Fruit fly (Drosophila melanogaster) whole organism, embryonic: ENCODE results near the gene CG5079.

Experiments
- Atf-2 ChIP-seq: fragments of 200-800 bp; sonication (Bioruptor generic); optimal IDR thresholded peaks from 2 replicates; lab custom pipeline; 2016; ENCODE audit warnings: missing biosample characterization, missing genetic modification characterization
- Awh ChIP-seq: fragments of 200-800 bp; sonication (Bioruptor generic); IDR thresholded peaks from 2 replicates; pipeline ENCODE4, ENCODE4 v1.3.6; 2022; ENCODE audit warnings: missing biosample characterization, missing genetic modification characterization
- BEAF-32 ChIP-seq: fragments of 200-800 bp; sonication (Bioruptor generic); optimal IDR thresholded peaks from 3 replicates; lab custom pipeline; 2017; ENCODE audit warnings: missing biosample characterization, missing genetic modification characterization, mild to moderate bottlenecking, moderate library complexity, missing genetic modification reagents
- CG1024 ChIP-seq: fragments of 200-800 bp; sonication (Bioruptor generic); IDR thresholded peaks from 2 replicates; pipeline ENCODE4 v1.3.6; 2022; ENCODE audit warnings: missing biosample characterization, missing genetic modification characterization
- CG14014 ChIP-seq: fragments of 200-800 bp; sonication (Bioruptor generic); IDR thresholded peaks from 2 replicates; pipeline ENCODE4 v1.3.6; 2022; ENCODE audit warnings: missing biosample characterization, missing genetic modification characterization
- CG14710 ChIP-seq: fragments of 200-800 bp; sonication (Bioruptor generic); optimal IDR thresholded peaks from 3 replicates; lab custom pipeline; 2019; ENCODE audit warnings: missing biosample characterization, mild to moderate bottlenecking, missing genetic modification characterization, moderate library complexity
- CG15011 ChIP-seq: fragments of 200-800 bp; sonication (Bioruptor generic); optimal IDR thresholded peaks from 3 replicates; lab custom pipeline; 2018; ENCODE audit warnings: missing biosample characterization, mild to moderate bottlenecking, missing genetic modification characterization
- CG17385 ChIP-seq: fragments of 200-800 bp; sonication (Bioruptor generic); optimal IDR thresholded peaks from 3 replicates; lab custom pipeline; 2018; ENCODE audit warnings: missing biosample characterization, mild to moderate bottlenecking, missing genetic modification characterization
- CG18599 ChIP-seq: fragments of 200-800 bp; sonication (Bioruptor generic); optimal IDR thresholded peaks from 3 replicates; lab custom pipeline; 2017; ENCODE audit warnings: missing biosample characterization, missing genetic modification characterization, mild to moderate bottlenecking, moderate library complexity, missing genetic modification reagents
- CG30020 ChIP-seq: fragments of 200-800 bp; optimal IDR thresholded peaks from 2 replicates; lab custom pipeline; 2019; ENCODE audit warnings: missing biosample characterization, mild to moderate bottlenecking, missing genetic modification characterization, moderate library complexity
- CG3163 ChIP-seq: fragments of 200-800 bp; sonication (Bioruptor generic); optimal IDR thresholded peaks from 3 replicates; lab custom pipeline; 2016; ENCODE audit warnings: missing biosample characterization, missing genetic modification characterization
- CG34224 ChIP-seq: fragments of 200-800 bp; sonication (Bioruptor generic); IDR thresholded peaks from 3 replicates; pipeline ENCODE4 v1.3.6; 2022; ENCODE audit warnings: missing biosample characterization, missing genetic modification characterization; ENCODE audit not compliant: partially characterized antibody
- CG3847 ChIP-seq: fragments of 200-800 bp; sonication (Bioruptor generic); IDR thresholded peaks from 2 replicates; pipeline ENCODE4 v1.3.6; 2022; ENCODE audit warnings: missing biosample characterization, missing genetic modification characterization
- CG4360 ChIP-seq: fragments of 200-800 bp; sonication (Bioruptor generic); IDR thresholded peaks from 2 replicates; pipeline ENCODE4 v1.3.6; 2022; ENCODE audit warnings: missing biosample characterization, missing genetic modification characterization
- CG43689 ChIP-seq: fragments of 200-800 bp; sonication (Bioruptor generic); IDR thresholded peaks from 2 replicates; pipeline ENCODE4 v1.3.6; 2022; ENCODE audit warnings: missing biosample characterization, missing genetic modification characterization
- CG6689 ChIP-seq: fragments of 200-800 bp; sonication (Bioruptor generic); IDR thresholded peaks from 2 replicates; pipeline ENCODE4 v1.3.6; 2022; ENCODE audit warnings: missing biosample characterization, missing genetic modification characterization
- CG7963 ChIP-seq: fragments of 200-800 bp; sonication (Bioruptor generic); IDR thresholded peaks from 3 replicates; pipeline ENCODE4 v1.3.6; 2022; ENCODE audit warnings: missing biosample characterization, missing genetic modification characterization; ENCODE audit not compliant: partially characterized antibody
- CG9932 ChIP-seq: fragments of 200-800 bp; sonication (Bioruptor generic); IDR thresholded peaks from 2 replicates; pipeline ENCODE4 v1.3.6; 2022; ENCODE audit warnings: missing biosample characterization, missing genetic modification characterization
- D19B ChIP-seq: fragments of 200-800 bp; sonication (Bioruptor generic); optimal IDR thresholded peaks from 2 replicates; lab custom pipeline; 2017; ENCODE audit warnings: missing biosample characterization, mild to moderate bottlenecking, missing genetic modification characterization
- Dip3 ChIP-seq: fragments of 200-800 bp; sonication (Bioruptor generic); optimal IDR thresholded peaks from 3 replicates; lab custom pipeline; 2016; ENCODE audit warnings: missing biosample characterization, missing genetic modification characterization
- Doc2 ChIP-seq: fragments of 200-800 bp; sonication (Bioruptor generic); IDR thresholded peaks from 2 replicates; pipeline ENCODE4 v1.3.6; 2022; ENCODE audit warnings: missing biosample characterization, missing genetic modification characterization
- Dref ChIP-seq: fragments of 200-800 bp; sonication (Bioruptor generic); IDR thresholded peaks from 2 replicates; pipeline ENCODE4 v1.3.6; 2022; ENCODE audit warnings: missing biosample characterization, missing genetic modification characterization
- Elba2 ChIP-seq: fragments of 200-800 bp; sonication (Bioruptor generic); optimal IDR thresholded peaks from 3 replicates; lab custom pipeline; 2016; ENCODE audit warnings: missing biosample characterization, missing genetic modification characterization
- Fer2 ChIP-seq: fragments of 200-800 bp; sonication (Bioruptor generic); optimal IDR thresholded peaks from 2 replicates; lab custom pipeline; 2018; ENCODE audit warnings: missing biosample characterization, mild to moderate bottlenecking, missing genetic modification characterization, moderate library complexity
- Hand ChIP-seq: fragments of 200-800 bp; sonication (Bioruptor generic); optimal IDR thresholded peaks from 2 replicates; lab custom pipeline; 2017; ENCODE audit warnings: mild to moderate bottlenecking, missing biosample characterization, missing genetic modification reagents, missing genetic modification characterization
- HmgZ ChIP-seq: fragments of 200-800 bp; sonication (Bioruptor generic); optimal IDR thresholded peaks from 2 replicates; lab custom pipeline; 2018; ENCODE audit warnings: missing biosample characterization, mild to moderate bottlenecking, missing genetic modification characterization
- Hr39 ChIP-seq: fragments of >200 bp; optimal IDR thresholded peaks from 2 replicates; lab custom pipeline; 2017
- Hsf ChIP-seq: fragments of 200-800 bp; sonication (Bioruptor generic); optimal IDR thresholded peaks from 3 replicates; lab custom pipeline; 2016; ENCODE audit warnings: missing biosample characterization, missing genetic modification characterization
- Lim3 ChIP-seq: fragments of 200-800 bp; sonication (Bioruptor generic); IDR thresholded peaks from 2 replicates; pipeline ENCODE4 v1.3.6; 2022; ENCODE audit warnings: missing biosample characterization, missing genetic modification characterization
- MESR4 ChIP-seq: fragments of 200-800 bp; sonication (Bioruptor generic); optimal IDR thresholded peaks from 2 replicates; lab custom pipeline; 2018; ENCODE audit warnings: missing biosample characterization, mild to moderate bottlenecking, missing genetic modification characterization, moderate library complexity
- NC2β ChIP-seq: fragments of 200-800 bp; sonication (Bioruptor generic); optimal IDR thresholded peaks from 2 replicates; lab custom pipeline; 2016; ENCODE audit warnings: missing biosample characterization, missing genetic modification characterization
- NFAT ChIP-seq: fragments of 200-800 bp; sonication (Bioruptor generic); IDR thresholded peaks from 2 replicates; pipeline ENCODE4 v1.3.6; 2022; ENCODE audit warnings: missing biosample characterization, missing genetic modification characterization
- Nf-YA ChIP-seq: fragments of 200-800 bp; sonication (Bioruptor generic); IDR thresholded peaks from 2 replicates; pipeline ENCODE4 v1.3.6; 2022; ENCODE audit warnings: missing biosample characterization, missing genetic modification characterization
- PHDP ChIP-seq: fragments of 200-800 bp; sonication (Bioruptor generic); optimal IDR thresholded peaks from 3 replicates; lab custom pipeline; 2018; ENCODE audit warnings: missing biosample characterization, mild to moderate bottlenecking, missing genetic modification characterization, moderate library complexity
- Scr ChIP-seq: fragments of 200-800 bp; sonication (Bioruptor generic); IDR thresholded peaks from 2 replicates; pipeline ENCODE4 v1.3.6; 2022; ENCODE audit warnings: missing biosample characterization, missing genetic modification characterization; ENCODE audit not compliant: partially characterized antibody
- YL-1 ChIP-seq: fragments of 200-800 bp; sonication (Bioruptor generic); optimal IDR thresholded peaks from 3 replicates; lab custom pipeline; 2017; ENCODE audit warnings: missing biosample characterization, mild to moderate bottlenecking, missing genetic modification characterization
- bbx ChIP-seq: fragments of 200-800 bp; sonication (Bioruptor generic); IDR thresholded peaks from 2 replicates; pipeline ENCODE4 v1.3.6; 2022; ENCODE audit warnings: missing biosample characterization, missing genetic modification characterization; ENCODE audit not compliant: partially characterized antibody
- bigmax ChIP-seq: fragments of 200-800 bp; sonication (Bioruptor generic); optimal IDR thresholded peaks from 2 replicates; lab custom pipeline; 2018; ENCODE audit warnings: missing biosample characterization, mild to moderate bottlenecking, missing genetic modification characterization
- btn ChIP-seq: fragments of 200-800 bp; sonication (Bioruptor generic); optimal IDR thresholded peaks from 2 replicates; lab custom pipeline; 2016; ENCODE audit warnings: missing biosample characterization, missing genetic modification characterization
- gfzf ChIP-seq: fragments of 200-800 bp; sonication (Bioruptor generic); optimal IDR thresholded peaks from 2 replicates; lab custom pipeline; 2016; ENCODE audit warnings: missing biosample characterization, mild to moderate bottlenecking, missing genetic modification characterization, moderate library complexity
- gsb-n ChIP-seq: fragments of 200-800 bp; sonication (Bioruptor generic); optimal IDR thresholded peaks from 3 replicates; lab custom pipeline; 2018; ENCODE audit warnings: missing biosample characterization, mild to moderate bottlenecking, missing genetic modification characterization
- kah ChIP-seq: fragments of 200-800 bp; sonication (Bioruptor generic); optimal IDR thresholded peaks from 2 replicates; lab custom pipeline; 2018; ENCODE audit warnings: missing biosample characterization, mild to moderate bottlenecking, missing genetic modification characterization
- onecut ChIP-seq: fragments of 200-800 bp; sonication (Bioruptor generic); IDR thresholded peaks from 2 replicates; pipeline ENCODE4 v1.3.6; 2022; ENCODE audit warnings: missing biosample characterization, missing genetic modification characterization
- pho ChIP-seq: fragments of 200-800 bp; sonication (Bioruptor generic); optimal IDR thresholded peaks from 2 replicates; lab custom pipeline; 2016; ENCODE audit warnings: missing biosample characterization, missing genetic modification characterization
- sens ChIP-seq: fragments of 200-800 bp; sonication (Bioruptor generic); peaks from one replicate; lab custom pipeline; 2016; ENCODE audit warnings: missing biosample characterization, missing genetic modification characterization
- seq ChIP-seq: fragments of 200-800 bp; sonication (Bioruptor generic); IDR thresholded peaks from 2 replicates; pipeline ENCODE4 v1.3.6; 2022; ENCODE audit warnings: missing biosample characterization, missing genetic modification characterization
- ssp ChIP-seq: fragments of 200-800 bp; sonication (Bioruptor generic); IDR thresholded peaks from 2 replicates; pipeline ENCODE4 v1.3.6; 2022; ENCODE audit warnings: missing biosample characterization, missing genetic modification characterization
- stwl ChIP-seq: fragments of 200-800 bp; sonication (Bioruptor generic); optimal IDR thresholded peaks from 3 replicates; lab custom pipeline; 2018; ENCODE audit warnings: missing biosample characterization, mild to moderate bottlenecking, missing genetic modification characterization, moderate library complexity
- sug ChIP-seq: fragments of 200-800 bp; optimal IDR thresholded peaks from 2 replicates; lab custom pipeline; 2019; ENCODE audit warnings: missing biosample characterization, mild to moderate bottlenecking, missing genetic modification characterization, moderate library complexity
- tna ChIP-seq: fragments of 200-800 bp; sonication (Bioruptor generic); IDR thresholded peaks from 2 replicates; pipeline ENCODE4 v1.3.6; 2022; ENCODE audit warnings: missing biosample characterization, missing genetic modification characterization; ENCODE audit not compliant: partially characterized antibody

Gene CG5079

dm6 chr3R:25661531-25662193 is 48.2 kb downstream of the CG5079 start, which contains the start of gene RASSF8 (continued):
- peak; percentile 20 for TF ChIP-seq Elba2 (GFP tag; lab: Kevin White, UChicago)
- TF ChIP-seq Dip3 = peak; percentile 12
- no peak for TF ChIP-seq CG30020
- no peak for TF ChIP-seq Doc2
- no peak for TF ChIP-seq CG15011 (GFP tag; lab: Kevin White, UChicago)
- peak; percentile 66 for TF ChIP-seq gfzf (GFP tag; lab: Kevin White, UChicago)
- peak; percentile 4 for TF ChIP-seq stwl (tag; lab: Kevin White, UChicago)
- TF ChIP-seq seq (GFP tag; lab: Robert Waterston, UW) = no peak
- peak; percentile 12 for TF ChIP-seq PHDP
- TF ChIP-seq CG14710 (tag; lab: Kevin White, UChicago) = peak; percentile 40
- no peak for TF ChIP-seq Hr39 (lab: Kevin White, UChicago)
- TF ChIP-seq Nf-YA (GFP tag; lab: Robert Waterston, UW) = no peak; the same call in 1 of the 2 replicates
- peak; percentile 46 for TF ChIP-seq kah (GFP tag; lab: Kevin White, UChicago)
- TF ChIP-seq bbx (GFP tag; lab: Robert Waterston, UW) = peak; percentile 64
- TF ChIP-seq tna = peak; percentile 8; the same call in 1 of the 2 replicates
- TF ChIP-seq CG18599 (GFP tag; lab: Kevin White, UChicago) = no peak
- TF ChIP-seq HmgZ = peak; percentile 48
- peak; percentile 95 for TF ChIP-seq CG17385 (GFP tag; lab: Kevin White, UChicago)
- peak; percentile 94 for TF ChIP-seq Dref (GFP tag; lab: Robert Waterston, UW)
- TF ChIP-seq Hand (GFP tag; lab: Kevin White, UChicago) = no peak
- TF ChIP-seq btn (GFP tag; lab: Kevin White, UChicago) = no peak
- peak; percentile 45; the same call in 2 of the 3 replicates for TF ChIP-seq CG34224 (GFP tag; lab: Robert Waterston, UW)
- peak; percentile 79 for TF ChIP-seq CG9932 (GFP tag; lab: Robert Waterston, UW)
- peak; percentile 95 for TF ChIP-seq CG4360
- TF ChIP-seq ssp (GFP tag; lab: Robert Waterston, UW) = no peak
- TF ChIP-seq CG1024 (GFP tag; lab: Robert Waterston, UW) = no peak
- TF ChIP-seq Fer2 (tag; lab: Kevin White, UChicago) = no peak
- no peak for TF ChIP-seq CG3163 (GFP tag; lab: Kevin White, UChicago)
- TF ChIP-seq CG7963 = peak; percentile 44; the same call in 1 of the 3 replicates
- no peak for TF ChIP-seq CG14014 (GFP tag; lab: Robert Waterston, UW)
- no peak for TF ChIP-seq Awh (GFP tag; lab: Robert Waterston, UW)
- TF ChIP-seq CG3847 (GFP tag; lab: Robert Waterston, UW) = peak; percentile 22; the same call in 1 of the 2 replicates
- TF ChIP-seq CG43689 (GFP tag; lab: Robert Waterston, UW) = no peak
- peak; percentile 71 for TF ChIP-seq Scr (GFP tag; lab: Robert Waterston, UW)
- TF ChIP-seq Lim3 (GFP tag; lab: Robert Waterston, UW) = no peak
- peak; percentile 43 for TF ChIP-seq Atf-2 (GFP tag; lab: Kevin White, UChicago)
- peak; percentile 47 for TF ChIP-seq YL-1
- peak; percentile 74 for TF ChIP-seq NFAT (GFP tag; lab: Robert Waterston, UW)
- TF ChIP-seq pho (GFP tag; lab: Kevin White, UChicago) = peak; percentile 32
- no peak for TF ChIP-seq gsb-n (tag; lab: Kevin White, UChicago)
- TF ChIP-seq D19B = no peak
- no peak for TF ChIP-seq bigmax (GFP tag; lab: Kevin White, UChicago)
- TF ChIP-seq NC2β = no peak
- peak; percentile 38 for TF ChIP-seq sug (tag; lab: Kevin White, UChicago)
- peak; percentile 84 for TF ChIP-seq onecut (GFP tag; lab: Robert Waterston, UW)
- TF ChIP-seq sens (GFP tag; lab: Kevin White, UChicago) = peak; percentile 88
- TF ChIP-seq CG6689 (GFP tag; lab: Robert Waterston, UW) = peak; percentile 49
- peak; percentile 88 for TF ChIP-seq MESR4 (GFP tag; lab: Kevin White, UChicago)
- TF ChIP-seq Hsf = peak; percentile 16
- TF ChIP-seq BEAF-32 = peak; percentile 77
